Worm (Caenorhabditis elegans) whole organism, L2 larva: Measurements from ENCODE around the gene asp-14.

Experiments
- C34F6.9 ChIP-seq: fragments of 150-350 bp; optimal IDR thresholded peaks from 2 replicates; lab custom pipeline; 2014; ENCODE audit warnings: missing biosample characterization, missing genetic modification characterization
- F13H6.1 ChIP-seq: sonication (generic microtip); optimal IDR thresholded peaks from 2 replicates; lab custom pipeline; 2016; ENCODE audit warnings: missing genetic modification characterization, missing compliant biosample characterization
- R02D3.7 ChIP-seq: fragments of 150-350 bp; optimal IDR thresholded peaks from 2 replicates; lab custom pipeline; 2014; ENCODE audit warnings: missing biosample characterization, missing genetic modification characterization
- Y55F3AM.14 ChIP-seq: fragments of 200-800 bp; sonication (Bioruptor generic); optimal IDR thresholded peaks from 2 replicates; lab custom pipeline; 2018; ENCODE audit warnings: mild to moderate bottlenecking, missing genetic modification characterization, missing compliant biosample characterization
- ZK546.5 ChIP-seq: sonication (generic microtip); optimal IDR thresholded peaks from 2 replicates; lab custom pipeline; 2017; ENCODE audit warnings: missing biosample characterization, missing genetic modification characterization
- alr-1 ChIP-seq: fragments of 150-350 bp; optimal IDR thresholded peaks from 2 replicates; lab custom pipeline; 2014; ENCODE audit warnings: missing biosample characterization, missing genetic modification characterization
- aly-2 ChIP-seq: fragments of 150-350 bp; optimal IDR thresholded peaks from 2 replicates; lab custom pipeline; 2014; ENCODE audit warnings: missing biosample characterization, missing genetic modification characterization
- blmp-1 ChIP-seq: sonication (generic microtip); optimal IDR thresholded peaks from 2 replicates; lab custom pipeline; 2017; ENCODE audit warnings: missing genetic modification characterization, mild to moderate bottlenecking, missing compliant biosample characterization, antibody characterized with exemption, moderate library complexity; ENCODE audit not compliant: insufficient read depth
- ceh-16 ChIP-seq: fragments of 150-350 bp; optimal IDR thresholded peaks from 2 replicates; lab custom pipeline; 2014; ENCODE audit warnings: missing biosample characterization, missing genetic modification characterization
- ceh-82 ChIP-seq: fragments of 150-350 bp; optimal IDR thresholded peaks from 2 replicates; lab custom pipeline; 2014; ENCODE audit warnings: missing biosample characterization, missing genetic modification characterization
- crh-2 ChIP-seq: sonication (generic microtip); optimal IDR thresholded peaks from 2 replicates; lab custom pipeline; 2017; ENCODE audit warnings: missing biosample characterization, missing genetic modification characterization
- dmd-4 ChIP-seq: sonication (generic microtip); optimal IDR thresholded peaks from 2 replicates; lab custom pipeline; 2017; ENCODE audit warnings: missing biosample characterization, missing genetic modification characterization
- egl-27 ChIP-seq: sonication (generic microtip); optimal IDR thresholded peaks from 3 replicates; lab custom pipeline; 2017; ENCODE audit warnings: missing biosample characterization, missing genetic modification reagents, missing genetic modification characterization
- elt-1 ChIP-seq: fragments of 150-350 bp; optimal IDR thresholded peaks from 2 replicates; lab custom pipeline; 2014; ENCODE audit warnings: missing biosample characterization, missing genetic modification characterization
- elt-3 ChIP-seq: sonication (generic microtip); optimal IDR thresholded peaks from 2 replicates; lab custom pipeline; 2017; ENCODE audit warnings: missing biosample characterization, missing genetic modification characterization
- fos-1 ChIP-seq: fragments of 150-350 bp; optimal IDR thresholded peaks from 2 replicates; lab custom pipeline; 2014; ENCODE audit warnings: missing biosample characterization, missing genetic modification characterization
- lin-11 ChIP-seq: fragments of 150-350 bp; sonication (generic microtip); optimal IDR thresholded peaks from 2 replicates; lab custom pipeline; 2014; ENCODE audit warnings: missing biosample characterization, missing genetic modification characterization, inconsistent platforms, mixed read lengths
- lin-13 ChIP-seq: fragments of 150-350 bp; optimal IDR thresholded peaks from 2 replicates; lab custom pipeline; 2014; ENCODE audit warnings: missing biosample characterization, missing genetic modification reagents, missing genetic modification characterization
- lsy-2 ChIP-seq, 2 experiments: fragments of 150-350 bp in 1 of 2; sonication (generic microtip) in 1 of 2; optimal IDR thresholded peaks; 2 replicates each; lab custom pipeline; 2014 to 2017; ENCODE audit warnings: missing biosample characterization in 2 of 2, missing genetic modification characterization in 2 of 2
- mab-5 ChIP-seq: fragments of 150-350 bp; optimal IDR thresholded peaks from 2 replicates; lab custom pipeline; 2014; ENCODE audit warnings: missing biosample characterization, missing genetic modification characterization
- mbf-1 ChIP-seq: sonication (generic microtip); optimal IDR thresholded peaks from 2 replicates; lab custom pipeline; 2017; ENCODE audit warnings: missing biosample characterization, missing genetic modification characterization
- mdl-1 ChIP-seq, 2 experiments: fragments of 150-350 bp in 1 of 2; sonication (generic microtip) in 1 of 2; optimal IDR thresholded peaks; 2 replicates each; lab custom pipeline; 2017; ENCODE audit warnings: missing biosample characterization in 2 of 2, missing genetic modification characterization in 2 of 2
- nhr-11 ChIP-seq: fragments of 150-350 bp; optimal IDR thresholded peaks from 2 replicates; lab custom pipeline; 2014; ENCODE audit warnings: missing biosample characterization, missing genetic modification characterization
- nhr-21 ChIP-seq: fragments of 150-350 bp; optimal IDR thresholded peaks from 2 replicates; lab custom pipeline; 2014; ENCODE audit warnings: missing biosample characterization, missing genetic modification characterization
- nhr-23 ChIP-seq: fragments of 150-350 bp; optimal IDR thresholded peaks from 2 replicates; lab custom pipeline; 2014; ENCODE audit warnings: missing biosample characterization, missing genetic modification reagents, missing genetic modification characterization
- nhr-237 ChIP-seq: fragments of 150-350 bp; optimal IDR thresholded peaks from 2 replicates; lab custom pipeline; 2014; ENCODE audit warnings: missing biosample characterization, missing genetic modification characterization
- nhr-25 ChIP-seq: fragments of 150-350 bp; sonication (generic microtip); optimal IDR thresholded peaks from 3 replicates; lab custom pipeline; 2014; ENCODE audit warnings: missing biosample characterization, missing genetic modification characterization
- nhr-77 ChIP-seq: fragments of 150-350 bp; optimal IDR thresholded peaks from 2 replicates; lab custom pipeline; 2014; ENCODE audit warnings: missing biosample characterization, missing genetic modification characterization
- peb-1 ChIP-seq: fragments of 150-350 bp; optimal IDR thresholded peaks from 2 replicates; lab custom pipeline; 2014; ENCODE audit warnings: missing biosample characterization, missing genetic modification characterization
- skn-1 ChIP-seq: sonication (generic microtip); optimal IDR thresholded peaks from 2 replicates; lab custom pipeline; 2017; ENCODE audit warnings: missing biosample characterization, missing genetic modification characterization
- sma-9 ChIP-seq, 2 experiments: fragments of 150-350 bp in 1 of 2; sonication (generic microtip) in 1 of 2; optimal IDR thresholded peaks; 2 replicates each; lab custom pipeline; 2014 to 2016; ENCODE audit warnings: missing genetic modification characterization in 2 of 2, mild to moderate bottlenecking in 1 of 2, missing biosample characterization in 1 of 2, missing compliant biosample characterization in 1 of 2, missing genetic modification reagents in 1 of 2, moderate library complexity in 1 of 2
- zag-1 ChIP-seq: fragments of 150-350 bp; optimal IDR thresholded peaks from 2 replicates; lab custom pipeline; 2014; ENCODE audit warnings: missing biosample characterization, missing genetic modification characterization
- ztf-1 ChIP-seq: fragments of 200-800 bp; sonication (Bioruptor generic); conservative IDR thresholded peaks from 2 replicates; pipeline ENCODE4 v1.3.6; 2022; ENCODE audit warnings: missing genetic modification characterization, missing compliant biosample characterization
- ztf-11 ChIP-seq: sonication (generic microtip); optimal IDR thresholded peaks from 2 replicates; lab custom pipeline; 2017; ENCODE audit warnings: missing biosample characterization, missing genetic modification characterization
- ztf-4 ChIP-seq: fragments of 150-350 bp; optimal IDR thresholded peaks from 2 replicates; lab custom pipeline; 2014; ENCODE audit warnings: missing biosample characterization, missing genetic modification characterization

The asp-14 gene

ce11 chrX:6467462-6467861 lies 21.0 kb upstream of the asp-14 start, which contains the start of gene C15B12.3:
Gene C15B12.3, minus strand, starts transcription at chrX:6467562.
- TF ChIP-seq mab-5 (tag; lab: Kevin White, UChicago) (no peak), Y55F3AM.14 (GFP tag; lab: Kevin White, UChicago) (no peak), elt-1 (tag; lab: Kevin White, UChicago) (no peak), nhr-25 (no peak), fos-1 (tag; lab: Kevin White, UChicago) (no peak), nhr-77 (tag; lab: Kevin White, UChicago) (no peak), nhr-23 (tag; lab: Kevin White, UChicago) (no peak), dmd-4 (tag; lab: Kevin White, UChicago) (no peak), elt-3 (tag; lab: Kevin White, UChicago) (no peak), skn-1 (no peak), aly-2 (tag; lab: Kevin White, UChicago) (no peak), mbf-1 (no peak), ceh-16 (tag; lab: Kevin White, UChicago) (no peak), mdl-1 (tag; optimal IDR thresholded peaks at IDR 0.05; lab: Kevin White, UChicago) (no peak), lin-13 (GFP tag; lab: Kevin White, UChicago) (no peak), zag-1 (tag; lab: Kevin White, UChicago) (no peak), C34F6.9 (tag; lab: Kevin White, UChicago) (no peak), ztf-1 (GFP tag; lab: Robert Waterston, UW) (no peak), ceh-82 (tag; lab: Kevin White, UChicago) (no peak)
- TF ChIP-seq, all 48 proteins: peak for 0

- TF ChIP-seq crh-2 (tag; lab: Kevin White, UChicago): peak; percentile 31
- peak; percentile 46 for TF ChIP-seq sma-9 (GFP tag; optimal IDR thresholded peaks at IDR 0.05; lab: Kevin White, UChicago)
- no peak for TF ChIP-seq sma-9 (tag; optimal IDR thresholded peaks at IDR 0.05; lab: Kevin White, UChicago)
- no peak for TF ChIP-seq F13H6.1
- TF ChIP-seq alr-1: no peak
- TF ChIP-seq fos-1 (tag; lab: Kevin White, UChicago): peak; percentile 71
These were observed 16.6 kb upstream of the asp-14 start, which contains the start of gene C15B12.2 for ce11 chrX:6462995-6463462. Gene C15B12.2, plus strand, starts transcription at chrX:6463412.

- no peak for TF ChIP-seq peb-1 (tag; lab: Kevin White, UChicago)
- TF ChIP-seq R02D3.7 (tag; lab: Kevin White, UChicago): no peak
- no peak for TF ChIP-seq ztf-1 (GFP tag; lab: Robert Waterston, UW)
- TF ChIP-seq nhr-21 (tag; lab: Kevin White, UChicago): no peak
- no peak for TF ChIP-seq C34F6.9 (tag; lab: Kevin White, UChicago)
- peak; percentile 55 for TF ChIP-seq fos-1 (tag; lab: Kevin White, UChicago)
- TF ChIP-seq mbf-1: no peak
- no peak for TF ChIP-seq blmp-1
- TF ChIP-seq elt-3 (tag; lab: Kevin White, UChicago): no peak
- TF ChIP-seq sma-9 (GFP tag; optimal IDR thresholded peaks at IDR 0.05; lab: Kevin White, UChicago): peak; percentile 34
- no peak for TF ChIP-seq sma-9 (tag; optimal IDR thresholded peaks at IDR 0.05; lab: Kevin White, UChicago)
- no peak for TF ChIP-seq lsy-2 (tag; optimal IDR thresholded peaks at IDR 0.05; lab: Kevin White, UChicago)
These were observed 16.0 kb upstream of the asp-14 start for ce11 chrX:6462479-6462878.

- no peak for TF ChIP-seq lin-11 (tag; lab: Kevin White, UChicago)
- no peak for TF ChIP-seq blmp-1
- no peak for TF ChIP-seq ZK546.5 (tag; lab: Kevin White, UChicago)
- no peak for TF ChIP-seq egl-27 (tag; lab: Kevin White, UChicago)
- no peak for TF ChIP-seq zag-1 (tag; lab: Kevin White, UChicago)
- no peak for TF ChIP-seq nhr-237 (tag; lab: Kevin White, UChicago)
- no peak for TF ChIP-seq nhr-11 (tag; lab: Kevin White, UChicago)
- no peak for TF ChIP-seq ztf-11 (tag; lab: Kevin White, UChicago)
These were observed 15.3 kb upstream of the asp-14 start, which contains the start of gene K04E7.1 for ce11 chrX:6461729-6462128. Gene K04E7.1, plus strand, starts transcription at chrX:6462029.

ce11 chrX:6460123-6460522 lies 13.7 kb upstream of the asp-14 start:
- no peak for TF ChIP-seq ztf-4
- TF ChIP-seq nhr-23 (tag; lab: Kevin White, UChicago): no peak
- no peak for TF ChIP-seq zag-1 (tag; lab: Kevin White, UChicago)
- TF ChIP-seq nhr-21 (tag; lab: Kevin White, UChicago): no peak
- no peak for TF ChIP-seq ceh-16 (tag; lab: Kevin White, UChicago)
- no peak for TF ChIP-seq mdl-1 (tag; optimal IDR thresholded peaks at IDR 0.05; lab: Kevin White, UChicago)
- no peak for TF ChIP-seq skn-1
- no peak for TF ChIP-seq ZK546.5 (tag; lab: Kevin White, UChicago)
- peak; percentile 5 for TF ChIP-seq crh-2 (tag; lab: Kevin White, UChicago)
- TF ChIP-seq elt-3 (tag; lab: Kevin White, UChicago): no peak
- TF ChIP-seq elt-1 (tag; lab: Kevin White, UChicago): no peak
- TF ChIP-seq fos-1 (tag; lab: Kevin White, UChicago): peak; percentile 44
- TF ChIP-seq, all 48 proteins: peak for 2
